Fruit fly (Drosophila melanogaster): Measurements from ENCODE around the gene CG1958.

Gene CG1958

DNA sequence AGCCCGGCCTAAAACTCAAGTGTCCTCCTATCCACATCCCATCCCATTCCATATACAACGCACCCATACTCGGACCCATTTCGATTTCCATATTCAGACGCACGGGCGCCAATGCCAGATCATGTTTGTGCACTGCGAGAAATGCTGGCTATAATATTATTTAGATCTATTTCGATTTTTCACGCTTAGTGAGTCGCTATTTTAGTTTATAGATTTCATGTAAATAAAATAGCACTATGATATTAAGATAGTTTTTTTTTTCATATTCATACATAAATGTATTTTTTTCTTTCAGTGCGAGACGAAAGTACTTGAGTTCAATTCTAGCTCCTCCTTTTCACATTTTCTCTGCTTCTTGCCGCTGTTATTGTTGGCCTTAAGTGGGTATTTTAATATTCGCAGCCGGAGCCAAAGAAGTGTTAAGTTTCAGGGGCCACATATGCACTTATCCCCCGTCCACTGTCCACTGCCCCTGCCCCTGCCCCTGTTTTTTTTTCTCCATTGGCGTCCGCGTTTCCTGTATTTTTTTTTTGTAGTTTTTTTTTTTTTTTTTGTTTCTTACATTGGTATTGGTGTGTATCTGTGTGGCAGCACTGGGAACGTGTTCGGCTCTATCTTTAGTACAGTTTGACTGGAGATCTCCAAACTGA is 25.3 kb downstream of the CG1958 start (continued):
- TF ChIP-seq corto (GFP tag; optimal IDR thresholded peaks at IDR 0.05) (no peak), al (GFP tag; IDR thresholded peaks at IDR 0.05) (no peak), CG17568 (GFP tag; optimal IDR thresholded peaks at IDR 0.05) (peak; percentile 58), CG3281 (GFP tag; optimal IDR thresholded peaks at IDR 0.05) (no peak), Lhr (GFP tag; optimal IDR thresholded peaks at IDR 0.05) (peak; percentile 75), HLH4C (GFP tag; IDR thresholded peaks at IDR 0.05; ENCODE audit: partially characterized antibody) (no peak), E2f1 (GFP tag; IDR thresholded peaks at IDR 0.05) (peak; percentile 62), dan (GFP tag; IDR thresholded peaks at IDR 0.05) (peak; percentile 72; the same call in 1 of the 2 replicates), disco-r (GFP tag; optimal IDR thresholded peaks at IDR 0.05) (no peak), lmd (GFP tag; IDR thresholded peaks at IDR 0.05) (peak; percentile 63), Stat92E (GFP tag; optimal IDR thresholded peaks at IDR 0.05) (peak in 1 of 3 experiments; percentile 22), Oaz (GFP tag; IDR thresholded peaks at IDR 0.05) (no peak), sd (tag; optimal IDR thresholded peaks at IDR 0.05) (peak; percentile 7), slou (GFP tag; optimal IDR thresholded peaks at IDR 0.05) (peak; percentile 49), cad (GFP tag; optimal IDR thresholded peaks at IDR 0.05) (no peak), ssp (GFP tag; IDR thresholded peaks at IDR 0.05) (peak; percentile 63), CG4820 (GFP tag; optimal IDR thresholded peaks at IDR 0.05) (peak; percentile 78), aop (GFP tag; IDR thresholded peaks at IDR 0.05) (no peak), scrt (GFP tag; optimal IDR thresholded peaks at IDR 0.05) (peak; percentile 29), shn (GFP tag; optimal IDR thresholded peaks at IDR 0.05) (peak; percentile 26), HLH54F (GFP tag; optimal IDR thresholded peaks at IDR 0.05) (peak; percentile 11), CG8359 (GFP tag; optimal IDR thresholded peaks at IDR 0.05; ENCODE audit: borderline replicate concordance) (peak; percentile 20), CG11560 (tag; IDR thresholded peaks at IDR 0.05) (0 out of 3 replicates have a peak, but pooled peaks have one; percentile 34), Ada2b (GFP tag; IDR thresholded peaks at IDR 0.05) (peak; percentile 57), D (optimal IDR thresholded peaks at IDR 0.05) (no peak), D (GFP tag; optimal IDR thresholded peaks at IDR 0.05) (peak; percentile 83), NFAT (GFP tag; IDR thresholded peaks at IDR 0.05) (no peak), salm (tag; optimal IDR thresholded peaks at IDR 0.05) (peak; percentile 69), CG14050 (GFP tag; IDR thresholded peaks at IDR 0.05) (peak; percentile 30; the same call in 2 of the 3 replicates), Fer3 (tag; optimal IDR thresholded peaks at IDR 0.05) (peak; percentile 41), nom (GFP tag; optimal IDR thresholded peaks at IDR 0.05) (peak; percentile 92), Rx (GFP tag; IDR thresholded peaks at IDR 0.05) (peak; percentile 48; the same call in 1 of the 2 replicates), Sox102F (GFP tag; optimal IDR thresholded peaks at IDR 0.05) (peak; percentile 80), Rfx (GFP tag; IDR thresholded peaks at IDR 0.05) (0 out of 2 replicates have a peak, but pooled peaks have one; percentile 47), otp (GFP tag; IDR thresholded peaks at IDR 0.05) (peak; percentile 74), CG2202 (tag; optimal IDR thresholded peaks at IDR 0.05) (peak; percentile 78), CG12071 (GFP tag; optimal IDR thresholded peaks at IDR 0.05) (no peak), abd-A (tag; optimal IDR thresholded peaks at IDR 0.05) (no peak), ATbp (GFP tag; optimal IDR thresholded peaks at IDR 0.05) (peak; percentile 74), p53 (GFP tag; optimal IDR thresholded peaks at IDR 0.05) (no peak), dati (GFP tag; IDR thresholded peaks at IDR 0.05) (peak; percentile 38; the same call in 1 of the 2 replicates), CrebB (tag; optimal IDR thresholded peaks at IDR 0.05) (no peak), fru (optimal IDR thresholded peaks at IDR 0.05) (no peak), trh (GFP tag; optimal IDR thresholded peaks at IDR 0.05) (peak; percentile 21), sr (GFP tag; IDR thresholded peaks at IDR 0.05) (no peak), CG4328 (GFP tag; optimal IDR thresholded peaks at IDR 0.05) (peak; percentile 48), MESR4 (GFP tag; optimal IDR thresholded peaks at IDR 0.05) (no peak), Usf (GFP tag; optimal IDR thresholded peaks at IDR 0.05) (peak; percentile 54), Aef1 (GFP tag; IDR thresholded peaks at IDR 0.05) (no peak), CG15696 (tag; optimal IDR thresholded peaks at IDR 0.05) (peak; percentile 97)

All from whole organism, embryonic.